Worm (Caenorhabditis elegans) whole organism, late embryonic: Measurements from ENCODE around the gene fbxa-174.
A peak's percentile ranks its signal among the peaks of the same experiment; 100 is the strongest.

Source experiments
- C08G9.2 ChIP-seq: sonication (generic microtip); optimal IDR thresholded peaks from 2 replicates; lab custom pipeline; 2016; ENCODE audit warnings: mild to moderate bottlenecking, missing genetic modification characterization, moderate library complexity, missing compliant biosample characterization
- C38D4.7 ChIP-seq: fragments of 200-800 bp; sonication (Bioruptor generic); optimal IDR thresholded peaks from 2 replicates; lab custom pipeline; 2018; ENCODE audit warnings: mild to moderate bottlenecking, missing genetic modification characterization, moderate library complexity, missing compliant biosample characterization
- K02D7.2 ChIP-seq: sonication (generic microtip); optimal IDR thresholded peaks from 2 replicates; lab custom pipeline; 2017; ENCODE audit warnings: mild to moderate bottlenecking, missing genetic modification characterization, missing compliant biosample characterization
- K09A11.1 ChIP-seq: sonication (generic microtip); optimal IDR thresholded peaks from 2 replicates; lab custom pipeline; 2017; ENCODE audit warnings: antibody characterized with exemption, mild to moderate bottlenecking, missing genetic modification characterization, missing compliant biosample characterization; ENCODE audit not compliant: insufficient read depth
- T23F11.4 ChIP-seq: fragments of 200-800 bp; sonication (Bioruptor generic); optimal IDR thresholded peaks from 2 replicates; lab custom pipeline; 2018; ENCODE audit warnings: mild to moderate bottlenecking, missing genetic modification characterization, missing compliant biosample characterization
- Y22D7AL.16 ChIP-seq: sonication (generic microtip); optimal IDR thresholded peaks from 2 replicates; lab custom pipeline; 2016; ENCODE audit warnings: missing genetic modification characterization, missing compliant biosample characterization
- ceh-14 ChIP-seq: sonication (generic microtip); optimal IDR thresholded peaks from 2 replicates; lab custom pipeline; 2016; ENCODE audit warnings: missing genotype, missing genetic modification characterization, missing compliant biosample characterization
- ceh-2 ChIP-seq: sonication (generic microtip); optimal IDR thresholded peaks from 2 replicates; lab custom pipeline; 2016; ENCODE audit warnings: missing genotype, missing genetic modification characterization, missing compliant biosample characterization
- ceh-22 ChIP-seq: sonication (generic microtip); optimal IDR thresholded peaks from 2 replicates; lab custom pipeline; 2017; ENCODE audit warnings: missing biosample characterization, missing genetic modification characterization
- ceh-30 ChIP-seq: fragments of 150-350 bp; optimal IDR thresholded peaks from 2 replicates; lab custom pipeline; 2014; ENCODE audit warnings: missing biosample characterization, missing genetic modification characterization
- ceh-45 ChIP-seq: fragments of 200-800 bp; sonication (Bioruptor generic); IDR thresholded peaks from 2 replicates; pipeline ENCODE4 v1.3.6; 2022; ENCODE audit warnings: missing genetic modification reagents, missing genetic modification characterization, missing compliant biosample characterization
- ceh-48 ChIP-seq: sonication (generic microtip); optimal IDR thresholded peaks from 2 replicates; lab custom pipeline; 2016; ENCODE audit warnings: missing genetic modification characterization, inconsistent platforms, missing compliant biosample characterization
- ceh-9 ChIP-seq: sonication (generic microtip); optimal IDR thresholded peaks from 2 replicates; lab custom pipeline; 2016; ENCODE audit warnings: mild to moderate bottlenecking, missing genetic modification characterization, inconsistent platforms, missing compliant biosample characterization
- che-1 ChIP-seq: sonication (generic microtip); optimal IDR thresholded peaks from 2 replicates; lab custom pipeline; 2016; ENCODE audit warnings: mild to moderate bottlenecking, missing genetic modification characterization, missing compliant biosample characterization
- dmd-4 ChIP-seq: sonication (generic microtip); optimal IDR thresholded peaks from 2 replicates; lab custom pipeline; 2016; ENCODE audit warnings: borderline replicate concordance, missing genetic modification characterization, missing compliant biosample characterization
- elt-4 ChIP-seq: sonication (generic microtip); optimal IDR thresholded peaks from 2 replicates; lab custom pipeline; 2016; ENCODE audit warnings: missing genetic modification characterization, missing compliant biosample characterization
- fkh-10 ChIP-seq: fragments of 150-350 bp; optimal IDR thresholded peaks from 2 replicates; lab custom pipeline; 2014; ENCODE audit warnings: missing biosample characterization, missing genetic modification reagents, missing genetic modification characterization
- fkh-6 ChIP-seq: sonication (generic microtip); optimal IDR thresholded peaks from 2 replicates; lab custom pipeline; 2016; ENCODE audit warnings: missing genetic modification characterization, missing compliant biosample characterization
- gmeb-2 ChIP-seq: sonication (generic microtip); optimal IDR thresholded peaks from 2 replicates; lab custom pipeline; 2016; ENCODE audit warnings: missing genetic modification characterization, inconsistent platforms, missing compliant biosample characterization
- hlh-6 ChIP-seq: sonication (generic microtip); optimal IDR thresholded peaks from 2 replicates; lab custom pipeline; 2016; ENCODE audit warnings: missing genotype, missing genetic modification characterization, missing compliant biosample characterization
- hlh-8 ChIP-seq: sonication (generic microtip); optimal IDR thresholded peaks from 2 replicates; lab custom pipeline; 2016; ENCODE audit warnings: missing genotype, missing genetic modification characterization, missing compliant biosample characterization
- lim-6 ChIP-seq: sonication (generic microtip); optimal IDR thresholded peaks from 2 replicates; lab custom pipeline; 2016; ENCODE audit warnings: missing genetic modification characterization, missing compliant biosample characterization
- npax-4 ChIP-seq: sonication (generic microtip); optimal IDR thresholded peaks from 2 replicates; lab custom pipeline; 2016; ENCODE audit warnings: missing genetic modification characterization, missing compliant biosample characterization
- odd-2 ChIP-seq: sonication (generic microtip); optimal IDR thresholded peaks from 2 replicates; lab custom pipeline; 2017; ENCODE audit warnings: antibody characterized with exemption, mild to moderate bottlenecking, missing genetic modification characterization, missing compliant biosample characterization
- pag-3 ChIP-seq: sonication (generic microtip); optimal IDR thresholded peaks from 2 replicates; lab custom pipeline; 2016; ENCODE audit warnings: missing compliant biosample characterization, missing genetic modification characterization, borderline replicate concordance
- pat-9 ChIP-seq: fragments of 200-800 bp; sonication (Bioruptor generic); optimal IDR thresholded peaks from 2 replicates; lab custom pipeline; 2018; ENCODE audit warnings: mild to moderate bottlenecking, missing genetic modification characterization, moderate library complexity, missing compliant biosample characterization
- pax-1 ChIP-seq: fragments of 150-350 bp; optimal IDR thresholded peaks from 2 replicates; lab custom pipeline; 2014; ENCODE audit warnings: missing biosample characterization, missing genetic modification characterization
- pha-4 ChIP-seq: fragments of 150-350 bp; optimal IDR thresholded peaks from 2 replicates; lab custom pipeline; 2018; ENCODE audit warnings: missing biosample characterization, missing genetic modification reagents, missing genetic modification characterization
- pqm-1 ChIP-seq: sonication (generic microtip); optimal IDR thresholded peaks from 2 replicates; lab custom pipeline; 2016; ENCODE audit warnings: missing genetic modification characterization, missing compliant biosample characterization
- pros-1 ChIP-seq: fragments of 150-350 bp; optimal IDR thresholded peaks from 2 replicates; lab custom pipeline; 2014; ENCODE audit warnings: missing biosample characterization, missing genetic modification reagents, missing genetic modification characterization
- sdc-2 ChIP-seq: sonication (generic microtip); optimal IDR thresholded peaks from 2 replicates; lab custom pipeline; 2016; ENCODE audit warnings: missing genotype, missing genetic modification characterization, missing compliant biosample characterization
- sox-2 ChIP-seq: fragments of 200-800 bp; sonication (Bioruptor generic); IDR thresholded peaks from 2 replicates; pipeline ENCODE4 v1.3.6; 2022; ENCODE audit warnings: missing genetic modification reagents, missing genetic modification characterization, missing compliant biosample characterization
- sox-4 ChIP-seq: sonication (generic microtip); optimal IDR thresholded peaks from 2 replicates; lab custom pipeline; 2017; ENCODE audit warnings: mild to moderate bottlenecking, missing genetic modification characterization, inconsistent platforms, missing compliant biosample characterization
- tbx-2 ChIP-seq: sonication (generic microtip); optimal IDR thresholded peaks from 2 replicates; lab custom pipeline; 2016; ENCODE audit warnings: missing genetic modification characterization, missing compliant biosample characterization
- ttx-3 ChIP-seq: sonication (generic microtip); optimal IDR thresholded peaks from 2 replicates; lab custom pipeline; 2016; ENCODE audit warnings: missing genetic modification reagents, missing genetic modification characterization, missing compliant biosample characterization
- unc-3 ChIP-seq, 2 experiments: fragments of 200-800 bp in 1 of 2; sonication (Bioruptor generic) in 1 of 2; sonication (generic microtip) in 1 of 2; conservative IDR thresholded peaks in 1 of 2; optimal IDR thresholded peaks in 1 of 2; 2 replicates each; pipeline versions ENCODE4 v1.3.6 to Lab custom; 2016 to 2022; ENCODE audit warnings: missing compliant biosample characterization in 2 of 2, missing genetic modification characterization in 2 of 2, missing genetic modification reagents in 1 of 2
- unc-42 ChIP-seq: sonication (generic microtip); optimal IDR thresholded peaks from 2 replicates; lab custom pipeline; 2016; ENCODE audit warnings: missing genotype, missing genetic modification characterization, missing compliant biosample characterization
- unc-55 ChIP-seq: sonication (generic microtip); optimal IDR thresholded peaks from 2 replicates; lab custom pipeline; 2017; ENCODE audit warnings: missing biosample characterization, missing genetic modification reagents, missing genetic modification characterization
- unc-86 ChIP-seq: sonication (generic microtip); optimal IDR thresholded peaks from 2 replicates; lab custom pipeline; 2016; ENCODE audit warnings: missing genetic modification characterization, missing compliant biosample characterization

fbxa-174 gene

DNA sequence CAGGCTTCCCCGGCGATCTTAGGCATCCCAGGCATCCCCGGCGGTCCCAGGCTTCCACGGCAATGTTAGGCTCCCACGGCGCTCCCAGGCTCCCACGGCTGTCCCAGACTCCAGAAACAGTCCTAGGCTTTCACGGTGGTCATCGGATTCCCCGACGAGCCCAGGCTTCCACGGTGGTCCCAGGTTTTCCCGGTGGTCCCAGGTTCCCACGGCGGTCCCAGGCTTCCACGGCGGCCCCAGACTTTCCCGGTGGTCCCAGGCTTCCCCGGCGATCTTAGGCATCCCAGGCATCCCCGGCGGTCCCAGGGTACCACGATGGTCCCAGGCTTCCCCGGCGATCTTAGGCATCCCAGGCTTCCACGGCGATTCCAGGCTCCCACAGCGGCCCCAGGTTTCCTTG is 9.6 kb downstream of the fbxa-174 start:
- TF ChIP-seq ceh-14 (tag; lab: Kevin White, UChicago) = no peak
- TF ChIP-seq fkh-10 = no peak
- no peak for TF ChIP-seq dmd-4
- peak; percentile 26 for TF ChIP-seq lim-6 (tag; lab: Kevin White, UChicago)
- peak; percentile 35 for TF ChIP-seq sdc-2 (tag; lab: Kevin White, UChicago)
- TF ChIP-seq hlh-8 (tag; lab: Kevin White, UChicago) = no peak
- TF ChIP-seq C08G9.2 (tag; lab: Kevin White, UChicago) = peak; percentile 11
- TF ChIP-seq unc-42 (tag; lab: Kevin White, UChicago) = no peak
- TF ChIP-seq ceh-30 (tag; lab: Kevin White, UChicago) = no peak
- TF ChIP-seq pqm-1 (tag; lab: Kevin White, UChicago) = no peak
- TF ChIP-seq pax-1 (tag; lab: Kevin White, UChicago) = no peak
- TF ChIP-seq hlh-6 (tag; lab: Kevin White, UChicago) = peak; percentile 35
- TF ChIP-seq elt-4 (tag; lab: Kevin White, UChicago) = peak; percentile 76
- no peak for TF ChIP-seq sox-2
- TF ChIP-seq K02D7.2 (tag; lab: Kevin White, UChicago) = no peak
- TF ChIP-seq che-1 (tag; lab: Kevin White, UChicago) = no peak
- TF ChIP-seq tbx-2 (tag; lab: Kevin White, UChicago) = no peak

ce11 chrV:17546931-17547330 is 11.3 kb downstream of the fbxa-174 start:
- TF ChIP-seq tbx-2 (tag; lab: Kevin White, UChicago) (no peak), ttx-3 (tag; lab: Kevin White, UChicago) (no peak), pat-9 (tag; lab: Kevin White, UChicago) (no peak), sox-4 (tag; lab: Kevin White, UChicago) (no peak), C38D4.7 (GFP tag; lab: Kevin White, UChicago) (no peak), ceh-2 (tag; lab: Kevin White, UChicago) (no peak), unc-86 (tag; lab: Kevin White, UChicago) (no peak), elt-4 (tag; lab: Kevin White, UChicago) (no peak), pha-4 (tag; lab: Kevin White, UChicago) (no peak), ceh-9 (no peak), Y22D7AL.16 (tag; lab: Kevin White, UChicago) (no peak), T23F11.4 (no peak), odd-2 (tag; lab: Kevin White, UChicago) (no peak), K02D7.2 (tag; lab: Kevin White, UChicago) (no peak), sox-2 (no peak), pqm-1 (tag; lab: Kevin White, UChicago) (no peak), gmeb-2 (no peak), npax-4 (tag; lab: Kevin White, UChicago) (no peak)

- no peak for TF ChIP-seq ceh-48 (tag; lab: Kevin White, UChicago)
- no peak for TF ChIP-seq unc-86 (tag; lab: Kevin White, UChicago)
- no peak for TF ChIP-seq fkh-6 (tag; lab: Kevin White, UChicago)
- no peak for TF ChIP-seq hlh-8 (tag; lab: Kevin White, UChicago)
- TF ChIP-seq pros-1 (tag; lab: Kevin White, UChicago) = no peak
- no peak for TF ChIP-seq ceh-45 (GFP tag; lab: Robert Waterston, UW)
- no peak for TF ChIP-seq ceh-22
- no peak for TF ChIP-seq K09A11.1 (tag; lab: Kevin White, UChicago)
- TF ChIP-seq unc-3 (GFP tag; conservative IDR thresholded peaks at IDR 0.05; lab: Robert Waterston, UW) = no peak
- TF ChIP-seq unc-3 (tag; optimal IDR thresholded peaks at IDR 0.05; lab: Kevin White, UChicago) = no peak
- no peak for TF ChIP-seq C08G9.2 (tag; lab: Kevin White, UChicago)
- no peak for TF ChIP-seq T23F11.4
- TF ChIP-seq pag-3 (tag; lab: Kevin White, UChicago) = no peak
- TF ChIP-seq elt-4 (tag; lab: Kevin White, UChicago) = no peak
- TF ChIP-seq lim-6 (tag; lab: Kevin White, UChicago) = no peak
- TF ChIP-seq pqm-1 (tag; lab: Kevin White, UChicago) = no peak
- no peak for TF ChIP-seq unc-55 (GFP tag; lab: Kevin White, UChicago)
These were observed 16.0 kb downstream of the fbxa-174 start for ce11 chrV:17542304-17542703.
